Fruit fly (Drosophila melanogaster) whole organism, prepupa: Measurements from ENCODE around the gene TkR99D.
A peak's percentile ranks its signal among the peaks of the same experiment; 100 is the strongest.

ENCODE experiments used
- Blimp-1 ChIP-seq: fragments of 200-800 bp; sonication (Bioruptor generic); optimal IDR thresholded peaks from 3 replicates; lab custom pipeline; 2017; ENCODE audit warnings: missing biosample characterization, missing genetic modification characterization, mild to moderate bottlenecking, moderate library complexity, missing genetic modification reagents
- CG10631 ChIP-seq: fragments of 200-800 bp; sonication (Bioruptor generic); optimal IDR thresholded peaks from 2 replicates; lab custom pipeline; 2016; ENCODE audit warnings: missing biosample characterization, missing genetic modification characterization
- CG10669 ChIP-seq: fragments of 200-800 bp; sonication (Bioruptor generic); optimal IDR thresholded peaks from 3 replicates; lab custom pipeline; 2018; ENCODE audit warnings: missing biosample characterization, mild to moderate bottlenecking, missing genetic modification characterization, moderate library complexity
- CG11294 ChIP-seq: fragments of 200-800 bp; sonication (Bioruptor generic); IDR thresholded peaks from 2 replicates; pipeline ENCODE4 v1.3.6; 2022; ENCODE audit warnings: missing biosample characterization, missing genetic modification characterization
- CG11762 ChIP-seq: fragments of 200-800 bp; sonication (Bioruptor generic); optimal IDR thresholded peaks from 3 replicates; lab custom pipeline; 2016; ENCODE audit warnings: missing biosample characterization, missing genetic modification characterization; ENCODE audit not compliant: insufficient read depth
- CG11902 ChIP-seq: fragments of 200-800 bp; sonication (Bioruptor generic); optimal IDR thresholded peaks from 3 replicates; lab custom pipeline; 2016; ENCODE audit warnings: missing biosample characterization, missing genetic modification characterization
- CG15336 ChIP-seq: fragments of 200-800 bp; sonication (Bioruptor generic); IDR thresholded peaks from 2 replicates; pipeline ENCODE4 v1.3.6; 2022; ENCODE audit warnings: missing biosample characterization, missing genetic modification characterization
- CG1621 ChIP-seq: fragments of 200-800 bp; sonication (Bioruptor generic); optimal IDR thresholded peaks from 3 replicates; lab custom pipeline; 2018; ENCODE audit warnings: missing biosample characterization, mild to moderate bottlenecking, missing genetic modification characterization
- CG3032 ChIP-seq: fragments of 200-800 bp; optimal IDR thresholded peaks from 2 replicates; lab custom pipeline; 2019; ENCODE audit warnings: missing biosample characterization, mild to moderate bottlenecking, missing genetic modification characterization, moderate library complexity
- CG31627 ChIP-seq: fragments of 200-800 bp; sonication (Bioruptor generic); optimal IDR thresholded peaks from 3 replicates; lab custom pipeline; 2016; ENCODE audit warnings: missing biosample characterization, missing genetic modification characterization
- CG32006 ChIP-seq: fragments of 200-800 bp; sonication (Bioruptor generic); optimal IDR thresholded peaks from 3 replicates; lab custom pipeline; 2017; ENCODE audit warnings: missing biosample characterization, mild to moderate bottlenecking, missing genetic modification characterization
- CG34406 ChIP-seq: fragments of 200-800 bp; sonication (Bioruptor generic); optimal IDR thresholded peaks from 3 replicates; lab custom pipeline; 2016; ENCODE audit warnings: missing biosample characterization, missing genetic modification characterization
- CG3919 ChIP-seq: fragments of 200-800 bp; sonication (Bioruptor generic); optimal IDR thresholded peaks from 3 replicates; lab custom pipeline; 2016; ENCODE audit warnings: missing biosample characterization, missing genetic modification characterization
- CG6163 ChIP-seq: fragments of 200-800 bp; sonication (Bioruptor generic); IDR thresholded peaks from 3 replicates; pipeline ENCODE4 v1.3.6; 2022; ENCODE audit warnings: missing biosample characterization, missing genetic modification characterization
- CG6276 ChIP-seq: fragments of 200-800 bp; sonication (Bioruptor generic); optimal IDR thresholded peaks from 2 replicates; lab custom pipeline; 2017; ENCODE audit warnings: missing biosample characterization, mild to moderate bottlenecking, missing genetic modification characterization
- CG6792 ChIP-seq: fragments of 200-800 bp; sonication (Bioruptor generic); optimal IDR thresholded peaks from 3 replicates; lab custom pipeline; 2016; ENCODE audit warnings: missing biosample characterization, missing genetic modification characterization
- CG6808 ChIP-seq: fragments of 200-800 bp; sonication (Bioruptor generic); optimal IDR thresholded peaks from 3 replicates; lab custom pipeline; 2017; ENCODE audit warnings: missing biosample characterization, missing genetic modification characterization, mild to moderate bottlenecking, moderate library complexity, missing genetic modification reagents
- CG6854 ChIP-seq: fragments of 200-800 bp; sonication (Bioruptor generic); optimal IDR thresholded peaks from 2 replicates; lab custom pipeline; 2017; ENCODE audit warnings: missing biosample characterization, mild to moderate bottlenecking, missing genetic modification characterization
- CG8119 ChIP-seq: fragments of 200-800 bp; sonication (Bioruptor generic); IDR thresholded peaks from 3 replicates; pipeline ENCODE4 v1.3.6; 2022; ENCODE audit warnings: missing biosample characterization, missing genetic modification characterization
- CG8319 ChIP-seq: fragments of 200-800 bp; sonication (Bioruptor generic); optimal IDR thresholded peaks from 3 replicates; lab custom pipeline; 2016; ENCODE audit warnings: missing biosample characterization, missing genetic modification characterization
- CG8632 ChIP-seq: fragments of 200-800 bp; sonication (Bioruptor generic); optimal IDR thresholded peaks from 3 replicates; lab custom pipeline; 2016; ENCODE audit warnings: missing biosample characterization, missing genetic modification characterization
- Eip75B ChIP-seq: fragments of 200-800 bp; sonication (Bioruptor generic); optimal IDR thresholded peaks from 3 replicates; lab custom pipeline; 2016; ENCODE audit warnings: missing biosample characterization, missing genetic modification characterization
- Eip78C ChIP-seq: fragments of 200-800 bp; sonication (Bioruptor generic); peaks from one replicate; lab custom pipeline; 2016; ENCODE audit warnings: missing biosample characterization, missing genetic modification characterization
- Eip93F ChIP-seq: fragments of 200-800 bp; sonication (Bioruptor generic); optimal IDR thresholded peaks from 2 replicates; lab custom pipeline; 2016; ENCODE audit warnings: missing biosample characterization, mild to moderate bottlenecking, missing genetic modification characterization
- Ets21C ChIP-seq: fragments of 200-800 bp; sonication (Bioruptor generic); optimal IDR thresholded peaks from 3 replicates; lab custom pipeline; 2016; ENCODE audit warnings: missing biosample characterization, missing genetic modification characterization
- Ets96B ChIP-seq: fragments of 200-800 bp; optimal IDR thresholded peaks from 2 replicates; lab custom pipeline; 2019; ENCODE audit warnings: missing biosample characterization, mild to moderate bottlenecking, missing genetic modification characterization, moderate library complexity
- Hr38 ChIP-seq: sonication (Bioruptor generic); optimal IDR thresholded peaks from 2 replicates; lab custom pipeline; 2016; ENCODE audit warnings: missing biosample characterization, missing genetic modification characterization
- Hr39 ChIP-seq: fragments of 200-800 bp; sonication (Bioruptor generic); optimal IDR thresholded peaks from 2 replicates; lab custom pipeline; 2016; ENCODE audit warnings: missing biosample characterization, missing genetic modification characterization
- Hr4 ChIP-seq: fragments of 200-800 bp; sonication (Bioruptor generic); optimal IDR thresholded peaks from 3 replicates; lab custom pipeline; 2016; ENCODE audit warnings: missing biosample characterization, missing genetic modification characterization
- Lpt ChIP-seq: fragments of 200-800 bp; sonication (Bioruptor generic); optimal IDR thresholded peaks from 3 replicates; lab custom pipeline; 2016; ENCODE audit warnings: missing biosample characterization, missing genetic modification characterization
- Smox ChIP-seq: fragments of 200-800 bp; sonication (Bioruptor generic); optimal IDR thresholded peaks from 3 replicates; lab custom pipeline; 2016; ENCODE audit warnings: missing biosample characterization, missing genetic modification characterization
- Sox14 ChIP-seq: fragments of 200-800 bp; sonication (Bioruptor generic); optimal IDR thresholded peaks from 3 replicates; lab custom pipeline; 2016; ENCODE audit warnings: missing biosample characterization, missing genetic modification characterization
- acj6 ChIP-seq: fragments of 200-800 bp; sonication (Bioruptor generic); optimal IDR thresholded peaks from 3 replicates; lab custom pipeline; 2016; ENCODE audit warnings: missing biosample characterization, missing genetic modification characterization
- cyc ChIP-seq: fragments of 200-800 bp; sonication (Bioruptor generic); optimal IDR thresholded peaks from 3 replicates; lab custom pipeline; 2016; ENCODE audit warnings: missing biosample characterization, missing genetic modification characterization
- dac ChIP-seq: fragments of 200-800 bp; sonication (Bioruptor generic); optimal IDR thresholded peaks from 2 replicates; lab custom pipeline; 2017; ENCODE audit warnings: missing biosample characterization, mild to moderate bottlenecking, missing genetic modification characterization
- dsx ChIP-seq: fragments of 200-800 bp; optimal IDR thresholded peaks from 3 replicates; lab custom pipeline; 2019; ENCODE audit warnings: missing biosample characterization, mild to moderate bottlenecking, missing genetic modification characterization, moderate library complexity; ENCODE audit not compliant: poor library complexity, severe bottlenecking
- eg ChIP-seq: fragments of 200-800 bp; sonication (Bioruptor generic); IDR thresholded peaks from 3 replicates; pipeline ENCODE4 v1.3.6; 2022; ENCODE audit warnings: missing biosample characterization, missing genetic modification characterization
- esn ChIP-seq: fragments of 200-800 bp; sonication (Bioruptor generic); optimal IDR thresholded peaks from 2 replicates; lab custom pipeline; 2016; ENCODE audit warnings: missing biosample characterization, mild to moderate bottlenecking, missing genetic modification characterization, moderate library complexity
- fd59A ChIP-seq: fragments of 200-800 bp; sonication (Bioruptor generic); optimal IDR thresholded peaks from 2 replicates; lab custom pipeline; 2017; ENCODE audit warnings: missing biosample characterization, mild to moderate bottlenecking, missing genetic modification characterization, missing genetic modification reagents
- fd85E ChIP-seq: fragments of 200-800 bp; sonication (Bioruptor generic); optimal IDR thresholded peaks from 3 replicates; lab custom pipeline; 2016; ENCODE audit warnings: missing biosample characterization, missing genetic modification characterization
- fkh ChIP-seq: fragments of 200-800 bp; sonication (Bioruptor generic); optimal IDR thresholded peaks from 3 replicates; lab custom pipeline; 2017; ENCODE audit warnings: missing biosample characterization, mild to moderate bottlenecking, missing genetic modification characterization, moderate library complexity
- lz ChIP-seq: fragments of 200-800 bp; sonication (Bioruptor generic); optimal IDR thresholded peaks from 3 replicates; lab custom pipeline; 2016; ENCODE audit warnings: missing biosample characterization, missing genetic modification characterization
- net ChIP-seq: fragments of 200-800 bp; sonication (Bioruptor generic); optimal IDR thresholded peaks from 3 replicates; lab custom pipeline; 2016; ENCODE audit warnings: missing biosample characterization, missing genetic modification characterization
- salr ChIP-seq, 2 experiments: fragments of 200-800 bp; sonication (Bioruptor generic); optimal IDR thresholded peaks; 3 replicates each; lab custom pipeline; 2016 to 2018; ENCODE audit warnings: missing biosample characterization in 2 of 2, missing genetic modification characterization in 2 of 2, mild to moderate bottlenecking in 1 of 2
- spab ChIP-seq: fragments of 200-800 bp; sonication (Bioruptor generic); optimal IDR thresholded peaks from 2 replicates; lab custom pipeline; 2017; ENCODE audit warnings: missing biosample characterization, mild to moderate bottlenecking, missing genetic modification characterization, missing genetic modification reagents
- ss ChIP-seq, 2 experiments: fragments of 200-800 bp; sonication (Bioruptor generic); optimal IDR thresholded peaks; 2 replicates in 1 of 2; 3 replicates in 1 of 2; lab custom pipeline; 2017 to 2018; ENCODE audit warnings: mild to moderate bottlenecking in 2 of 2, missing biosample characterization in 2 of 2, missing genetic modification characterization in 2 of 2, moderate library complexity in 1 of 2
- svp ChIP-seq: fragments of 200-800 bp; sonication (Bioruptor generic); peaks from one replicate; lab custom pipeline; 2016; ENCODE audit warnings: missing biosample characterization, missing genetic modification characterization
- vri ChIP-seq: fragments of 200-800 bp; sonication (Bioruptor generic); optimal IDR thresholded peaks from 3 replicates; lab custom pipeline; 2016; ENCODE audit warnings: missing biosample characterization, mild to moderate bottlenecking, missing genetic modification characterization

The TkR99D gene

DNA sequence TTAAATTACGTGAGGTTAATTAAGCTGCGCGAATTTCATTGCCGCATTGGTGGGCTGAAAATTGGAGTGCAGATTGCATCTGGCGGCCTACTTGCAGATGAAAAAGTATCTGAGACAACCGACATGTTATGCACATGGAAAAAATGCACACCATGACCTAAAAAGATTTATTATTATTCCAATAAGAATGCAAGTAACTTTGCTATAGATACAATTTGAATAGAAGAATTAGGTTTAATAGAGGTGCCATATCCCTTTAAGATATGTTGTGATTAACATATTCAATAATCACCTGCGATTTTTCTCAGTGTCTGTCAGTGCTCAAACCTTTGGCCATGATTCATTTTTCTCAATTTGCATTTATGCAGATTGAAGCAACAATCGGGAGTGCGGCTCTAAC, 12.2 kb upstream of the TkR99D start (continued):
- TF ChIP-seq CG6792 (peak; percentile 51), CG6854 (GFP tag; lab: Kevin White, UChicago) (no peak), Ets21C (peak; percentile 34), Eip93F (no peak), CG6163 (GFP tag; lab: Robert Waterston, UW) (peak; percentile 70), Blimp-1 (GFP tag; lab: Kevin White, UChicago) (no peak), Hr38 (GFP tag; lab: Kevin White, UChicago) (no peak), Lpt (GFP tag; lab: Kevin White, UChicago) (peak; percentile 15), vri (GFP tag; lab: Kevin White, UChicago) (no peak), CG31627 (GFP tag; lab: Kevin White, UChicago) (peak; percentile 7), fkh (GFP tag; lab: Kevin White, UChicago) (no peak), CG34406 (peak; percentile 18), CG3919 (GFP tag; lab: Kevin White, UChicago) (peak; percentile 32), svp (GFP tag; lab: Kevin White, UChicago) (peak; percentile 79), CG1621 (tag; lab: Kevin White, UChicago) (no peak), esn (peak; percentile 49), CG6276 (GFP tag; lab: Kevin White, UChicago) (peak; percentile 16), fd85E (no peak), CG6808 (GFP tag; lab: Kevin White, UChicago) (no peak), CG3032 (no peak), dsx (GFP tag; lab: Kevin White, UChicago) (no peak)

DNA sequence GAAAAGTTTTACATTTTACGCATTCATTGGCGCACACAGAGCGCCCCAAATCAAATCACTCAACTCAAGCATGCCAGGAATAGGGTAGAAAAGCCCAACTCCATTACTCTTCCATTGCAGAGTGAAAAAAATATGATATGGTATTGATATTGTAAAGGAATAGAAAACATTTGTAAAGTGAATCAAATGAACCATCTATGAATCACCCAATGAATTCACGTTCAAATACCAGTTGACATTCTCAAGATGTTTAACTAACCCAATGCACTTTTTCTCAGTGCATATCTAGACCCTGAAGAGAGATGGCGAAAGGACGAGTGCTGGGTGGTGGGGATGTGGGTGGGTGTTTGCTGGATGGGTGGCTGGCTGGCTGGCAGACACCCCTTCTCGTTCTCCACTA, 9.3 kb upstream of the TkR99D start:
- peak; percentile 49; the same call in 2 of the 3 replicates for TF ChIP-seq CG6163 (GFP tag; lab: Robert Waterston, UW)
- TF ChIP-seq CG15336 = no peak
- TF ChIP-seq Ets96B (tag; lab: Kevin White, UChicago) = peak; percentile 30
- TF ChIP-seq CG8119 = no peak
- no peak for TF ChIP-seq eg (GFP tag; lab: Robert Waterston, UW)
- TF ChIP-seq CG32006 (GFP tag; lab: Kevin White, UChicago) = peak; percentile 10
- peak; percentile 0 for TF ChIP-seq CG34406
- TF ChIP-seq lz (GFP tag; lab: Kevin White, UChicago) = no peak
- peak; percentile 71 for TF ChIP-seq svp (GFP tag; lab: Kevin White, UChicago)
- TF ChIP-seq Smox (GFP tag; lab: Kevin White, UChicago) = no peak
- TF ChIP-seq CG8319 (GFP tag; lab: Kevin White, UChicago) = no peak
- no peak for TF ChIP-seq dac (GFP tag; lab: Kevin White, UChicago)
- TF ChIP-seq esn = no peak
- no peak for TF ChIP-seq Sox14 (GFP tag; lab: Kevin White, UChicago)
- TF ChIP-seq Eip75B (GFP tag; lab: Kevin White, UChicago) = peak; percentile 1
- no peak for TF ChIP-seq ss (GFP tag; optimal IDR thresholded peaks at IDR 0.05; lab: Kevin White, UChicago)
- peak; percentile 4 for TF ChIP-seq fd59A (GFP tag; lab: Kevin White, UChicago)
- peak; percentile 69 for TF ChIP-seq Eip78C (GFP tag; lab: Kevin White, UChicago)
- no peak for TF ChIP-seq Eip93F
- TF ChIP-seq CG10631 (GFP tag; lab: Kevin White, UChicago) = peak; percentile 1
- no peak for TF ChIP-seq CG11762 (GFP tag; lab: Kevin White, UChicago)
- TF ChIP-seq fkh (GFP tag; lab: Kevin White, UChicago) = no peak
- no peak for TF ChIP-seq spab (GFP tag; lab: Kevin White, UChicago)
- no peak for TF ChIP-seq CG3032
- no peak for TF ChIP-seq dsx (GFP tag; lab: Kevin White, UChicago)
- peak; percentile 26 for TF ChIP-seq acj6
- TF ChIP-seq Hr38 (GFP tag; lab: Kevin White, UChicago) = no peak
- TF ChIP-seq CG6792 = peak; percentile 4
- TF ChIP-seq CG11902 (GFP tag; lab: Kevin White, UChicago) = no peak
- peak; percentile 27 for TF ChIP-seq CG10669 (GFP tag; lab: Kevin White, UChicago)
- peak; percentile 16 for TF ChIP-seq cyc (GFP tag; lab: Kevin White, UChicago)
- no peak for TF ChIP-seq CG11294 (GFP tag; lab: Robert Waterston, UW)
- no peak for TF ChIP-seq salr (GFP tag; optimal IDR thresholded peaks at IDR 0.05; lab: Kevin White, UChicago)
- TF ChIP-seq net (GFP tag; lab: Kevin White, UChicago) = no peak
- TF ChIP-seq CG6808 (GFP tag; lab: Kevin White, UChicago) = no peak
- TF ChIP-seq CG8632 (GFP tag; lab: Kevin White, UChicago) = no peak
- no peak for TF ChIP-seq CG1621 (tag; lab: Kevin White, UChicago)
- peak; percentile 31 for TF ChIP-seq Hr39 (GFP tag; lab: Kevin White, UChicago)
- no peak for TF ChIP-seq CG6276 (GFP tag; lab: Kevin White, UChicago)
- TF ChIP-seq CG3919 (GFP tag; lab: Kevin White, UChicago) = peak; percentile 8
- no peak for TF ChIP-seq CG6854 (GFP tag; lab: Kevin White, UChicago)
- TF ChIP-seq Hr4 (GFP tag; lab: Kevin White, UChicago) = no peak
